Fruit fly (Drosophila melanogaster) whole organism, embryonic: ENCODE data around the gene CG31495.

Experiments used
- CG10274 ChIP-seq: fragments of 200-800 bp; sonication (Bioruptor generic); optimal IDR thresholded peaks from 3 replicates; lab custom pipeline; 2017; ENCODE audit warnings: missing biosample characterization, mild to moderate bottlenecking, missing genetic modification characterization
- CG11695 ChIP-seq: fragments of 200-800 bp; sonication (Bioruptor generic); IDR thresholded peaks from 3 replicates; pipeline ENCODE4 v1.3.6; 2022; ENCODE audit warnings: missing biosample characterization, missing genetic modification characterization
- CG13894 ChIP-seq: fragments of 200-800 bp; sonication (Bioruptor generic); optimal IDR thresholded peaks from 3 replicates; lab custom pipeline; 2018; ENCODE audit warnings: missing biosample characterization, mild to moderate bottlenecking, missing genetic modification characterization, moderate library complexity
- CG8281 ChIP-seq: fragments of 200-800 bp; sonication (Bioruptor generic); optimal IDR thresholded peaks from 2 replicates; lab custom pipeline; 2018; ENCODE audit warnings: missing biosample characterization, mild to moderate bottlenecking, missing genetic modification characterization, moderate library complexity
- CG8478 ChIP-seq: fragments of >200 bp; optimal IDR thresholded peaks from 2 replicates; lab custom pipeline; 2018
- Dip3 ChIP-seq: fragments of 200-800 bp; sonication (Bioruptor generic); optimal IDR thresholded peaks from 3 replicates; lab custom pipeline; 2016; ENCODE audit warnings: missing biosample characterization, missing genetic modification characterization
- Dp ChIP-seq: fragments of 200-800 bp; sonication (Bioruptor generic); optimal IDR thresholded peaks from 2 replicates; lab custom pipeline; 2018; ENCODE audit warnings: missing biosample characterization, mild to moderate bottlenecking, missing genetic modification characterization, moderate library complexity
- Fer1 ChIP-seq: fragments of 200-800 bp; sonication (Bioruptor generic); optimal IDR thresholded peaks from 2 replicates; lab custom pipeline; 2017; ENCODE audit warnings: missing biosample characterization, mild to moderate bottlenecking, missing genetic modification characterization
- esg ChIP-seq: fragments of 200-800 bp; sonication (Bioruptor generic); conservative IDR thresholded peaks from 2 replicates; pipeline ENCODE4 v1.3.6; 2022; ENCODE audit warnings: missing biosample characterization, missing genetic modification characterization
- h ChIP-seq: fragments of >200 bp; optimal IDR thresholded peaks from 2 replicates; lab custom pipeline; 2017
- nmo ChIP-seq: fragments of 200-800 bp; sonication (Bioruptor generic); optimal IDR thresholded peaks from 2 replicates; lab custom pipeline; 2018; ENCODE audit warnings: missing biosample characterization, mild to moderate bottlenecking, missing genetic modification characterization, moderate library complexity
- pita ChIP-seq: fragments of 200-800 bp; sonication (Bioruptor generic); optimal IDR thresholded peaks from 2 replicates; lab custom pipeline; 2017; ENCODE audit warnings: missing biosample characterization, mild to moderate bottlenecking, missing genetic modification characterization

dm6 chr3R:13831596-13832119 is 8.1 kb downstream of the CG31495 start:
- TF ChIP-seq pita (GFP tag; lab: Kevin White, UChicago), result no peak
- no peak for TF ChIP-seq CG8478
- peak; percentile 67 for TF ChIP-seq nmo (GFP tag; lab: Kevin White, UChicago)
- TF ChIP-seq Fer1 (GFP tag; lab: Kevin White, UChicago), result no peak
- no peak for TF ChIP-seq Dp
- no peak for TF ChIP-seq CG13894
- TF ChIP-seq h (lab: Kevin White, UChicago), result no peak
- no peak for TF ChIP-seq CG10274 (GFP tag; lab: Kevin White, UChicago)
- TF ChIP-seq Dip3 (GFP tag; lab: Kevin White, UChicago), result no peak
- peak; percentile 60; the same call in 2 of the 3 replicates for TF ChIP-seq CG11695
- no peak for TF ChIP-seq CG8281 (tag; lab: Kevin White, UChicago)
- no peak; the same call in none of the 2 replicates for TF ChIP-seq esg
